Worm (Caenorhabditis elegans) whole organism, L1 larva: Measurements from ENCODE around the gene Y54G2A.18.

Experiments used
- C04F5.9 ChIP-seq: sonication (generic microtip); optimal IDR thresholded peaks from 2 replicates; lab custom pipeline; 2016; ENCODE audit warnings: missing genetic modification characterization, missing compliant biosample characterization
- elt-2 ChIP-seq: sonication (generic microtip); optimal IDR thresholded peaks from 2 replicates; lab custom pipeline; 2016; ENCODE audit warnings: missing genetic modification characterization, mild to moderate bottlenecking, inconsistent platforms, missing compliant biosample characterization, missing genetic modification reagents
- fkh-8 ChIP-seq: sonication (generic microtip); optimal IDR thresholded peaks from 2 replicates; lab custom pipeline; 2016; ENCODE audit warnings: mild to moderate bottlenecking, missing genetic modification characterization, missing compliant biosample characterization
- fos-1 ChIP-seq: fragments of 150-350 bp; optimal IDR thresholded peaks from 2 replicates; lab custom pipeline; 2014; ENCODE audit warnings: missing biosample characterization, missing genetic modification characterization
- hlh-4 ChIP-seq: sonication (generic microtip); optimal IDR thresholded peaks from 2 replicates; lab custom pipeline; 2016; ENCODE audit warnings: mild to moderate bottlenecking, missing genetic modification characterization, missing compliant biosample characterization
- nhr-28 ChIP-seq: fragments of 150-350 bp; optimal IDR thresholded peaks from 2 replicates; lab custom pipeline; 2014; ENCODE audit warnings: missing biosample characterization, missing genetic modification characterization
- nhr-76 ChIP-seq: sonication (generic microtip); optimal IDR thresholded peaks from 2 replicates; lab custom pipeline; 2017; ENCODE audit warnings: missing biosample characterization, missing genetic modification characterization
- unc-62 ChIP-seq: fragments of 150-350 bp; optimal IDR thresholded peaks from 2 replicates; lab custom pipeline; 2014; ENCODE audit warnings: missing biosample characterization, missing genetic modification reagents, missing genetic modification characterization

- TF ChIP-seq unc-62 (GFP tag; lab: Kevin White, UChicago) = no peak
- no peak for TF ChIP-seq hlh-4
- TF ChIP-seq fkh-8 (tag; lab: Kevin White, UChicago) = no peak
- no peak for TF ChIP-seq elt-2 (tag; lab: Kevin White, UChicago)
- no peak for TF ChIP-seq C04F5.9
- TF ChIP-seq nhr-76 = no peak
- TF ChIP-seq nhr-28 (tag; lab: Kevin White, UChicago) = no peak
- TF ChIP-seq fos-1 = no peak
Measured at ce11 chrIV:2843882-2844281, 48.4 kb downstream of the Y54G2A.18 start, which contains the start of gene Y54G2A.15.
